Fruit fly (Drosophila melanogaster) S2 (cell line): Measurements from ENCODE around the gene CG13360.

Source experiments
- CG8478 ChIP-seq: fragments of >200 bp; optimal IDR thresholded peaks from 2 replicates; lab custom pipeline; 2018
- CTCF ChIP-seq, 2 experiments: fragments of >200 bp; optimal IDR thresholded peaks; 2 replicates each; lab custom pipeline; 2018

dm6 chrX:801157-801872 lies 11.4 kb upstream of the CG13360 start, which contains the start of gene Rbf:
- TF ChIP-seq CG8478 (lab: Kevin White, UChicago) (no peak), CTCF (optimal IDR thresholded peaks at IDR 0.05; lab: Kevin White, UChicago) (no peak)
